Fruit fly (Drosophila melanogaster) whole organism, embryonic: ENCODE measurements around the gene RabX6.
A peak's percentile ranks its signal among the peaks of the same experiment; 100 is the strongest.

Source experiments
- ATbp ChIP-seq: fragments of 200-800 bp; sonication (Bioruptor generic); optimal IDR thresholded peaks from 2 replicates; lab custom pipeline; 2017; ENCODE audit warnings: missing biosample characterization, mild to moderate bottlenecking, missing genetic modification characterization, missing genetic modification reagents
- Ada2b ChIP-seq: fragments of 200-800 bp; sonication (Bioruptor generic); IDR thresholded peaks from 2 replicates; pipeline ENCODE4 v1.3.6; 2022; ENCODE audit warnings: missing biosample characterization, missing genetic modification characterization
- Bgb ChIP-seq: fragments of 200-800 bp; sonication (Bioruptor generic); IDR thresholded peaks from 2 replicates; pipeline ENCODE4 v1.3.6; 2022; ENCODE audit warnings: missing biosample characterization, missing genetic modification characterization; ENCODE audit not compliant: partially characterized antibody
- CG10147 ChIP-seq: fragments of 200-800 bp; sonication (Bioruptor generic); optimal IDR thresholded peaks from 2 replicates; lab custom pipeline; 2019; ENCODE audit warnings: missing biosample characterization, mild to moderate bottlenecking, missing genetic modification characterization, moderate library complexity
- CG10267 ChIP-seq: fragments of 200-800 bp; sonication (Bioruptor generic); optimal IDR thresholded peaks from 2 replicates; lab custom pipeline; 2018; ENCODE audit warnings: missing biosample characterization, mild to moderate bottlenecking, missing genetic modification characterization, moderate library complexity
- CG11504 ChIP-seq: fragments of 200-800 bp; sonication (Bioruptor generic); optimal IDR thresholded peaks from 3 replicates; lab custom pipeline; 2019; ENCODE audit warnings: missing biosample characterization, mild to moderate bottlenecking, missing genetic modification characterization, moderate library complexity
- CG11560 ChIP-seq: fragments of 200-800 bp; sonication (Bioruptor generic); IDR thresholded peaks from 3 replicates; pipeline ENCODE4 v1.3.6; 2022; ENCODE audit warnings: missing biosample characterization, missing genetic modification characterization
- CG11695 ChIP-seq: fragments of 200-800 bp; sonication (Bioruptor generic); IDR thresholded peaks from 3 replicates; pipeline ENCODE4 v1.3.6; 2022; ENCODE audit warnings: missing biosample characterization, missing genetic modification characterization
- CG12104 ChIP-seq: fragments of 200-800 bp; sonication (Bioruptor generic); optimal IDR thresholded peaks from 3 replicates; lab custom pipeline; 2016; ENCODE audit warnings: missing biosample characterization, missing genetic modification characterization
- CG13296 ChIP-seq: fragments of 200-800 bp; sonication (Bioruptor generic); optimal IDR thresholded peaks from 3 replicates; lab custom pipeline; 2018; ENCODE audit warnings: missing biosample characterization, mild to moderate bottlenecking, missing genetic modification characterization
- CG13424 ChIP-seq: fragments of 200-800 bp; sonication (Bioruptor generic); optimal IDR thresholded peaks from 2 replicates; lab custom pipeline; 2019; ENCODE audit warnings: missing biosample characterization, mild to moderate bottlenecking, missing genetic modification characterization, moderate library complexity
- CG15073 ChIP-seq: fragments of 200-800 bp; sonication (Bioruptor generic); optimal IDR thresholded peaks from 2 replicates; lab custom pipeline; 2016; ENCODE audit warnings: missing biosample characterization, missing genetic modification characterization
- CG17359 ChIP-seq: fragments of 200-800 bp; sonication (Bioruptor generic); optimal IDR thresholded peaks from 3 replicates; lab custom pipeline; 2018; ENCODE audit warnings: missing biosample characterization, mild to moderate bottlenecking, missing genetic modification characterization, moderate library complexity
- CG18764 ChIP-seq: fragments of 200-800 bp; sonication (Bioruptor generic); optimal IDR thresholded peaks from 3 replicates; lab custom pipeline; 2016; ENCODE audit warnings: missing biosample characterization, missing genetic modification characterization
- CG2712 ChIP-seq: fragments of 200-800 bp; optimal IDR thresholded peaks from 3 replicates; lab custom pipeline; 2019; ENCODE audit warnings: missing biosample characterization, mild to moderate bottlenecking, missing genetic modification characterization, moderate library complexity
- CG34422 ChIP-seq: fragments of 200-800 bp; sonication (Bioruptor generic); IDR thresholded peaks from 3 replicates; pipeline ENCODE4 v1.3.6; 2022; ENCODE audit warnings: missing biosample characterization, missing genetic modification characterization
- CG4328 ChIP-seq: fragments of 200-800 bp; sonication (Bioruptor generic); optimal IDR thresholded peaks from 3 replicates; lab custom pipeline; 2017; ENCODE audit warnings: missing biosample characterization, missing genetic modification reagents, missing genetic modification characterization
- CG6854 ChIP-seq: fragments of 200-800 bp; sonication (Bioruptor generic); optimal IDR thresholded peaks from 3 replicates; lab custom pipeline; 2017; ENCODE audit warnings: missing biosample characterization, mild to moderate bottlenecking, missing genetic modification characterization
- CG7556 ChIP-seq: fragments of 200-800 bp; sonication (Bioruptor generic); optimal IDR thresholded peaks from 2 replicates; lab custom pipeline; 2017; ENCODE audit warnings: missing biosample characterization, mild to moderate bottlenecking, missing genetic modification characterization
- CG8388 ChIP-seq: fragments of 200-800 bp; sonication (Bioruptor generic); optimal IDR thresholded peaks from 2 replicates; lab custom pipeline; 2019; ENCODE audit warnings: missing biosample characterization, mild to moderate bottlenecking, missing genetic modification characterization, moderate library complexity
- CG8924 ChIP-seq: fragments of 200-800 bp; optimal IDR thresholded peaks from 3 replicates; lab custom pipeline; 2019; ENCODE audit warnings: missing biosample characterization, mild to moderate bottlenecking, missing genetic modification characterization, moderate library complexity
- CTCF ChIP-seq: fragments of 200-800 bp; sonication (Bioruptor generic); optimal IDR thresholded peaks from 2 replicates; lab custom pipeline; 2017; ENCODE audit warnings: missing biosample characterization, mild to moderate bottlenecking, missing genetic modification characterization, moderate library complexity
- CkIIα-i1 ChIP-seq: fragments of 200-800 bp; sonication (Bioruptor generic); IDR thresholded peaks from 2 replicates; pipeline ENCODE4 v1.3.6; 2022; ENCODE audit warnings: missing biosample characterization, missing genetic modification characterization
- Deaf1 ChIP-seq: fragments of 200-800 bp; optimal IDR thresholded peaks from 3 replicates; lab custom pipeline; 2019; ENCODE audit warnings: missing biosample characterization, mild to moderate bottlenecking, missing genetic modification characterization, moderate library complexity
- Dll ChIP-seq: fragments of 200-800 bp; sonication (Bioruptor generic); IDR thresholded peaks from 4 replicates; pipeline ENCODE4 v1.3.6; 2022; ENCODE audit warnings: missing biosample characterization, missing genetic modification characterization; ENCODE audit not compliant: partially characterized antibody
- Doc2 ChIP-seq: fragments of 200-800 bp; sonication (Bioruptor generic); IDR thresholded peaks from 2 replicates; pipeline ENCODE4 v1.3.6; 2022; ENCODE audit warnings: missing biosample characterization, missing genetic modification characterization
- Drgx ChIP-seq: fragments of 200-800 bp; sonication (Bioruptor generic); IDR thresholded peaks from 2 replicates; pipeline ENCODE4 v1.3.6; 2022; ENCODE audit warnings: missing biosample characterization, missing genetic modification characterization
- Kr ChIP-seq: fragments of 200-800 bp; sonication (Bioruptor generic); optimal IDR thresholded peaks from 2 replicates; lab custom pipeline; 2017; ENCODE audit warnings: missing biosample characterization, mild to moderate bottlenecking, missing genetic modification characterization
- Lpt ChIP-seq: fragments of >200 bp; optimal IDR thresholded peaks from 2 replicates; lab custom pipeline; 2018; ENCODE audit warnings: missing biosample characterization, missing genetic modification characterization
- Mad ChIP-seq: fragments of 200-800 bp; sonication (Bioruptor generic); optimal IDR thresholded peaks from 2 replicates; lab custom pipeline; 2016; ENCODE audit warnings: missing biosample characterization, missing genetic modification characterization
- NK7.1 ChIP-seq: fragments of 200-800 bp; sonication (Bioruptor generic); optimal IDR thresholded peaks from 3 replicates; lab custom pipeline; 2016; ENCODE audit warnings: missing biosample characterization, missing genetic modification characterization
- Poxn ChIP-seq: fragments of 200-800 bp; sonication (Bioruptor generic); IDR thresholded peaks from 2 replicates; pipeline ENCODE4 v1.3.6; 2022; ENCODE audit warnings: missing biosample characterization, missing genetic modification characterization
- Sin3A ChIP-seq: fragments of >200 bp; optimal IDR thresholded peaks from 2 replicates; lab custom pipeline; 2018
- Sox102F ChIP-seq: fragments of 200-800 bp; sonication (Bioruptor generic); optimal IDR thresholded peaks from 2 replicates; lab custom pipeline; 2018; ENCODE audit warnings: missing biosample characterization, mild to moderate bottlenecking, missing genetic modification characterization, moderate library complexity
- dan ChIP-seq: fragments of 200-800 bp; sonication (Bioruptor generic); IDR thresholded peaks from 2 replicates; pipeline ENCODE4 v1.3.6; 2022; ENCODE audit warnings: missing biosample characterization, missing genetic modification characterization
- dati ChIP-seq: fragments of 200-800 bp; sonication (Bioruptor generic); IDR thresholded peaks from 2 replicates; pipeline ENCODE4 v1.3.6; 2022; ENCODE audit warnings: missing biosample characterization, missing genetic modification characterization
- fru ChIP-seq: fragments of >200 bp; optimal IDR thresholded peaks from 2 replicates; lab custom pipeline; 2017
- gro ChIP-seq: fragments of 200-800 bp; sonication (Bioruptor generic); optimal IDR thresholded peaks from 2 replicates; lab custom pipeline; 2016; ENCODE audit warnings: missing biosample characterization, missing genetic modification characterization
- insv ChIP-seq, 2 experiments: fragments of 200-800 bp; sonication (Bioruptor generic); optimal IDR thresholded peaks; 3 replicates each; lab custom pipeline; 2016 to 2018; ENCODE audit warnings: missing biosample characterization in 2 of 2, missing genetic modification characterization in 2 of 2
- inv ChIP-seq: fragments of 200-800 bp; sonication (Bioruptor generic); IDR thresholded peaks from 2 replicates; pipeline ENCODE4 v1.3.6; 2022; ENCODE audit warnings: missing biosample characterization, missing genetic modification characterization; ENCODE audit not compliant: partially characterized antibody
- kah ChIP-seq: fragments of 200-800 bp; sonication (Bioruptor generic); optimal IDR thresholded peaks from 2 replicates; lab custom pipeline; 2018; ENCODE audit warnings: missing biosample characterization, mild to moderate bottlenecking, missing genetic modification characterization
- knrl ChIP-seq: fragments of 200-800 bp; sonication (Bioruptor generic); IDR thresholded peaks from 3 replicates; pipeline ENCODE4 v1.3.6; 2022; ENCODE audit warnings: missing biosample characterization, missing genetic modification characterization; ENCODE audit not compliant: partially characterized antibody
- lbe ChIP-seq: fragments of 200-800 bp; sonication (Bioruptor generic); optimal IDR thresholded peaks from 2 replicates; lab custom pipeline; 2016; ENCODE audit warnings: missing biosample characterization, mild to moderate bottlenecking, missing genetic modification characterization
- lilli ChIP-seq: fragments of 200-800 bp; sonication (Bioruptor generic); optimal IDR thresholded peaks from 3 replicates; lab custom pipeline; 2016; ENCODE audit warnings: missing biosample characterization, missing genetic modification characterization
- repo ChIP-seq: fragments of 200-800 bp; sonication (Bioruptor generic); optimal IDR thresholded peaks from 2 replicates; lab custom pipeline; 2016; ENCODE audit warnings: missing biosample characterization, missing genetic modification characterization
- sd ChIP-seq: fragments of 200-800 bp; sonication (Bioruptor generic); optimal IDR thresholded peaks from 3 replicates; lab custom pipeline; 2018; ENCODE audit warnings: missing biosample characterization, mild to moderate bottlenecking, missing genetic modification characterization, moderate library complexity
- sqz ChIP-seq: fragments of 200-800 bp; sonication (Bioruptor generic); optimal IDR thresholded peaks from 3 replicates; lab custom pipeline; 2018; ENCODE audit warnings: missing biosample characterization, mild to moderate bottlenecking, missing genetic modification characterization
- tna ChIP-seq: fragments of 200-800 bp; sonication (Bioruptor generic); IDR thresholded peaks from 2 replicates; pipeline ENCODE4 v1.3.6; 2022; ENCODE audit warnings: missing biosample characterization, missing genetic modification characterization; ENCODE audit not compliant: partially characterized antibody
- trh ChIP-seq: fragments of 200-800 bp; sonication (Bioruptor generic); optimal IDR thresholded peaks from 2 replicates; lab custom pipeline; 2016; ENCODE audit warnings: missing biosample characterization, missing genetic modification characterization
- unpg ChIP-seq: fragments of 200-800 bp; sonication (Bioruptor generic); optimal IDR thresholded peaks from 3 replicates; lab custom pipeline; 2018; ENCODE audit warnings: missing biosample characterization, mild to moderate bottlenecking, missing genetic modification characterization, moderate library complexity
- vfl ChIP-seq: fragments of 200-800 bp; sonication (Bioruptor generic); optimal IDR thresholded peaks from 2 replicates; lab custom pipeline; 2016; ENCODE audit warnings: missing biosample characterization, missing genetic modification characterization

The RabX6 gene

DNA sequence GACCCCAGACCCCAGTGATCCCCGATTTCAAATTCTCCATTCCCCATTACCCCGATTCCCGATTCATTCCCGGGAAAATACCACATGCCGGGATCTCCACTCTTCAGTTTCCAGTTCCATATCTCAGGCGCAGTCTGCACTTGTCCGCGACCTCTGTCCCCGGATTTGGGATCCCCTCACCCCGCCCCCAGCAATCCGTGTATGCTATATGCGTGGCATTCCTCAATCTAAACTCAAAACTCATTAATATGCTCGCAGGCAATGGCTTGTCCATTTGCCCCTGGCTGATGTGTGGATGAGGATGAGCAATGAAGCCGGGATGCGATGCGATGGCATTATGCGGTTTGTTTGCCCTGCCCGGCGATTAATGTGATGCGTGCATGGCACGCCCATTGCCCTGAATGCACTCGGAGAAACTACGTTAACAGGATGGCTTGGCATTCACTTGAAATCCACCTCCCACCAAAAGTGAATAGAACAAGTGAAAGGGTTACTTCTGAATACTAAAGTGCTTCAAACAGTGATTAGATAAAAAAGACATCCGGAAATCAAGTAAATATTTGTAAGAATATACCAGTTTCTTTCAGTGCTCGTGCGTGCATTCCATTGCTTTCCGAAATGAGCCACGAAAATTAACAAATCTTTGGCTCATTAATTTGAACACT is 35.3 kb downstream of the RabX6 start (continued):
- TF ChIP-seq CG8924 (tag; lab: Kevin White, UChicago) (peak; percentile 83), CG11560 (no peak), CG17359 (tag; lab: Kevin White, UChicago) (peak; percentile 55), Mad (GFP tag; lab: Kevin White, UChicago) (peak; percentile 76), Dll (no peak), sd (tag; lab: Kevin White, UChicago) (peak; percentile 45), dati (GFP tag; lab: Robert Waterston, UW) (peak; percentile 70), Kr (GFP tag; lab: Kevin White, UChicago) (peak; percentile 82), NK7.1 (GFP tag; lab: Kevin White, UChicago) (peak; percentile 40), CG11504 (tag; lab: Kevin White, UChicago) (peak; percentile 64), sqz (GFP tag; lab: Kevin White, UChicago) (no peak), insv (GFP tag; optimal IDR thresholded peaks at IDR 0.05; lab: Kevin White, UChicago) (no peak), CG12104 (GFP tag; lab: Kevin White, UChicago) (no peak), Bgb (GFP tag; lab: Robert Waterston, UW) (no peak), Sox102F (peak; percentile 60), CG34422 (GFP tag; lab: Robert Waterston, UW) (peak; percentile 64; the same call in 2 of the 3 replicates), CG13424 (tag; lab: Kevin White, UChicago) (peak; percentile 56), CG6854 (GFP tag; lab: Kevin White, UChicago) (no peak), Deaf1 (tag; lab: Kevin White, UChicago) (no peak), unpg (GFP tag; lab: Kevin White, UChicago) (peak; percentile 82), gro (GFP tag; lab: Kevin White, UChicago) (no peak), CG10147 (GFP tag; lab: Kevin White, UChicago) (no peak), fru (lab: Kevin White, UChicago) (no peak), CG4328 (GFP tag; lab: Kevin White, UChicago) (no peak), Lpt (GFP tag; lab: Kevin White, UChicago) (no peak), lilli (GFP tag; lab: Kevin White, UChicago) (peak; percentile 71), Ada2b (GFP tag; lab: Robert Waterston, UW) (0 out of 2 replicates have a peak, but pooled peaks have one; percentile 23), CG15073 (no peak), vfl (GFP tag; lab: Kevin White, UChicago) (no peak), dan (GFP tag; lab: Robert Waterston, UW) (peak; percentile 95), Sin3A (lab: Kevin White, UChicago) (no peak), CG11695 (GFP tag; lab: Robert Waterston, UW) (peak; percentile 70; the same call in 2 of the 3 replicates), Poxn (GFP tag; lab: Robert Waterston, UW) (no peak), CTCF (GFP tag; lab: Kevin White, UChicago) (peak; percentile 3), kah (GFP tag; lab: Kevin White, UChicago) (peak; percentile 20), lbe (GFP tag; lab: Kevin White, UChicago) (peak; percentile 72), CG8388 (GFP tag; lab: Kevin White, UChicago) (peak; percentile 87), Doc2 (no peak), CG18764 (peak; percentile 78), ATbp (peak; percentile 55), repo (peak; percentile 77), tna (GFP tag; lab: Robert Waterston, UW) (no peak), trh (GFP tag; lab: Kevin White, UChicago) (peak; percentile 8), inv (GFP tag; lab: Robert Waterston, UW) (no peak), CG2712 (tag; lab: Kevin White, UChicago) (peak; percentile 95), CG10267 (tag; lab: Kevin White, UChicago) (peak; percentile 87), CG7556 (peak; percentile 76), Drgx (GFP tag; lab: Robert Waterston, UW) (0 out of 2 replicates have a peak, but pooled peaks have one; percentile 8), CkIIα-i1 (GFP tag; lab: Robert Waterston, UW) (no peak), CG13296 (GFP tag; lab: Kevin White, UChicago) (no peak), knrl (GFP tag; lab: Robert Waterston, UW) (no peak)
